Fruit fly (Drosophila melanogaster) whole organism, embryonic: ENCODE results near the gene Sox100B.

Experiments used
- Adf1 ChIP-seq: fragments of 200-800 bp; sonication (Bioruptor generic); IDR thresholded peaks from 2 replicates; pipeline ENCODE4 v1.3.6; 2022; ENCODE audit warnings: missing biosample characterization, missing genetic modification characterization
- CG10431 ChIP-seq: fragments of 200-800 bp; sonication (Bioruptor generic); optimal IDR thresholded peaks from 3 replicates; lab custom pipeline; 2018; ENCODE audit warnings: missing biosample characterization, mild to moderate bottlenecking, missing genetic modification characterization
- CG11085 ChIP-seq: fragments of 200-800 bp; sonication (Bioruptor generic); IDR thresholded peaks from 2 replicates; pipeline ENCODE4 v1.3.6; 2022; ENCODE audit warnings: missing biosample characterization, missing genetic modification characterization
- CG12236 ChIP-seq: fragments of 200-800 bp; sonication (Bioruptor generic); optimal IDR thresholded peaks from 2 replicates; lab custom pipeline; 2016; ENCODE audit warnings: missing biosample characterization, missing genetic modification characterization
- CG12391 ChIP-seq: fragments of 200-800 bp; sonication (Bioruptor generic); optimal IDR thresholded peaks from 3 replicates; lab custom pipeline; 2018; ENCODE audit warnings: missing biosample characterization, mild to moderate bottlenecking, missing genetic modification characterization, moderate library complexity
- CG12769 ChIP-seq: fragments of 200-800 bp; sonication (Bioruptor generic); optimal IDR thresholded peaks from 2 replicates; lab custom pipeline; 2019; ENCODE audit warnings: missing biosample characterization, mild to moderate bottlenecking, missing genetic modification characterization, moderate library complexity
- CG18599 ChIP-seq: fragments of 200-800 bp; sonication (Bioruptor generic); optimal IDR thresholded peaks from 3 replicates; lab custom pipeline; 2017; ENCODE audit warnings: missing biosample characterization, missing genetic modification characterization, mild to moderate bottlenecking, moderate library complexity, missing genetic modification reagents
- CG2678 ChIP-seq: fragments of 200-800 bp; sonication (Bioruptor generic); optimal IDR thresholded peaks from 3 replicates; lab custom pipeline; 2019; ENCODE audit warnings: missing biosample characterization, mild to moderate bottlenecking, missing genetic modification characterization, moderate library complexity
- CG32532 ChIP-seq: fragments of 200-800 bp; sonication (Bioruptor generic); IDR thresholded peaks from 2 replicates; pipeline ENCODE4 v1.3.6; 2022; ENCODE audit warnings: missing biosample characterization, missing genetic modification characterization
- CG4282 ChIP-seq: fragments of 200-800 bp; sonication (Bioruptor generic); optimal IDR thresholded peaks from 2 replicates; lab custom pipeline; 2016; ENCODE audit warnings: missing biosample characterization, missing genetic modification characterization
- CG5953 ChIP-seq: fragments of 200-800 bp; sonication (Bioruptor generic); IDR thresholded peaks from 2 replicates; pipeline ENCODE4 v1.3.6; 2022; ENCODE audit warnings: missing biosample characterization, missing genetic modification characterization
- CG8290 ChIP-seq, 3 experiments: fragments of 200-800 bp; sonication (Bioruptor generic); optimal IDR thresholded peaks; 2 replicates each; lab custom pipeline; 2016 to 2019; ENCODE audit warnings: missing biosample characterization in 3 of 3, missing genetic modification characterization in 3 of 3, mild to moderate bottlenecking in 2 of 3, moderate library complexity in 1 of 3
- CG8359 ChIP-seq: fragments of 200-800 bp; sonication (Bioruptor generic); optimal IDR thresholded peaks from 2 replicates; lab custom pipeline; 2017; ENCODE audit warnings: missing biosample characterization, mild to moderate bottlenecking, missing genetic modification characterization, borderline replicate concordance
- Deaf1 ChIP-seq: fragments of 200-800 bp; optimal IDR thresholded peaks from 3 replicates; lab custom pipeline; 2019; ENCODE audit warnings: missing biosample characterization, mild to moderate bottlenecking, missing genetic modification characterization, moderate library complexity
- Dfd ChIP-seq, 2 experiments: fragments of >200 bp; optimal IDR thresholded peaks; 2 replicates each; lab custom pipeline; 2017; ENCODE audit warnings: missing biosample characterization in 2 of 2, missing genetic modification characterization in 2 of 2
- Drgx ChIP-seq: fragments of 200-800 bp; sonication (Bioruptor generic); IDR thresholded peaks from 2 replicates; pipeline ENCODE4 v1.3.6; 2022; ENCODE audit warnings: missing biosample characterization, missing genetic modification characterization
- Ets65A ChIP-seq: fragments of 200-800 bp; sonication (Bioruptor generic); peaks from one replicate; lab custom pipeline; 2016; ENCODE audit warnings: missing biosample characterization, missing genetic modification characterization
- GATAe ChIP-seq: fragments of 200-800 bp; sonication (Bioruptor generic); conservative IDR thresholded peaks from 2 replicates; pipeline ENCODE4 v1.3.6; 2022; ENCODE audit warnings: missing biosample characterization, missing genetic modification characterization
- HLH4C ChIP-seq: fragments of 200-800 bp; sonication (Bioruptor generic); IDR thresholded peaks from 3 replicates; pipeline ENCODE4 v1.3.6; 2022; ENCODE audit warnings: missing biosample characterization, missing genetic modification characterization; ENCODE audit not compliant: partially characterized antibody
- Hr51 ChIP-seq, 2 experiments: fragments of 200-800 bp; sonication (Bioruptor generic); optimal IDR thresholded peaks; 2 replicates in 1 of 2; 3 replicates in 1 of 2; lab custom pipeline; 2016 to 2018; ENCODE audit warnings: missing biosample characterization in 2 of 2, missing genetic modification characterization in 2 of 2, mild to moderate bottlenecking in 1 of 2, moderate library complexity in 1 of 2
- Jarid2 ChIP-seq: fragments of 200-800 bp; sonication (Bioruptor generic); optimal IDR thresholded peaks from 3 replicates; lab custom pipeline; 2017; ENCODE audit warnings: mild to moderate bottlenecking, missing biosample characterization, missing genetic modification reagents, missing genetic modification characterization
- Med ChIP-seq: fragments of 200-800 bp; sonication (Bioruptor generic); peaks from one replicate; lab custom pipeline; 2016; ENCODE audit warnings: missing biosample characterization, missing genetic modification characterization, mild to moderate bottlenecking, inconsistent platforms, moderate library complexity
- Optix ChIP-seq: fragments of 200-800 bp; sonication (Bioruptor generic); IDR thresholded peaks from 3 replicates; pipeline ENCODE4 v1.3.6; 2022; ENCODE audit warnings: missing biosample characterization, missing genetic modification characterization
- Poxn ChIP-seq: fragments of 200-800 bp; sonication (Bioruptor generic); IDR thresholded peaks from 2 replicates; pipeline ENCODE4 v1.3.6; 2022; ENCODE audit warnings: missing biosample characterization, missing genetic modification characterization
- Six4 ChIP-seq: fragments of 200-800 bp; sonication (Bioruptor generic); optimal IDR thresholded peaks from 2 replicates; lab custom pipeline; 2016; ENCODE audit warnings: missing biosample characterization, missing genetic modification characterization
- Trl ChIP-seq, 3 experiments: fragments of >200 bp in 2 of 3; fragments of 200-800 bp in 1 of 3; sonication (Bioruptor generic) in 1 of 3; optimal IDR thresholded peaks; 2 replicates in 1 of 3; 3 replicates in 2 of 3; lab custom pipeline; 2016 to 2017; ENCODE audit warnings: missing biosample characterization in 1 of 3, missing genetic modification characterization in 1 of 3
- abd-A ChIP-seq: fragments of 200-800 bp; sonication (Bioruptor generic); optimal IDR thresholded peaks from 3 replicates; lab custom pipeline; 2019; ENCODE audit warnings: missing biosample characterization, mild to moderate bottlenecking, missing genetic modification characterization, moderate library complexity
- aop ChIP-seq: fragments of 200-800 bp; sonication (Bioruptor generic); IDR thresholded peaks from 2 replicates; pipeline ENCODE4 v1.3.6; 2022; ENCODE audit warnings: missing biosample characterization, missing genetic modification characterization
- bbx ChIP-seq: fragments of 200-800 bp; sonication (Bioruptor generic); IDR thresholded peaks from 2 replicates; pipeline ENCODE4 v1.3.6; 2022; ENCODE audit warnings: missing biosample characterization, missing genetic modification characterization; ENCODE audit not compliant: partially characterized antibody
- cg ChIP-seq: fragments of 200-800 bp; sonication (Bioruptor generic); optimal IDR thresholded peaks from 3 replicates; lab custom pipeline; 2019; ENCODE audit warnings: missing biosample characterization, mild to moderate bottlenecking, missing genetic modification characterization, moderate library complexity
- chm ChIP-seq: fragments of 200-800 bp; sonication (Bioruptor generic); IDR thresholded peaks from 2 replicates; pipeline ENCODE4 v1.3.6; 2022; ENCODE audit warnings: missing biosample characterization, missing genetic modification characterization
- crol ChIP-seq: fragments of 200-800 bp; sonication (Bioruptor generic); IDR thresholded peaks from 2 replicates; pipeline ENCODE4 v1.3.6; 2022; ENCODE audit warnings: missing biosample characterization, missing genetic modification characterization
- ewg ChIP-seq: fragments of 200-800 bp; sonication (Bioruptor generic); optimal IDR thresholded peaks from 3 replicates; lab custom pipeline; 2017; ENCODE audit warnings: mild to moderate bottlenecking, missing biosample characterization, missing genetic modification reagents, missing genetic modification characterization
- inv ChIP-seq: fragments of 200-800 bp; sonication (Bioruptor generic); IDR thresholded peaks from 2 replicates; pipeline ENCODE4 v1.3.6; 2022; ENCODE audit warnings: missing biosample characterization, missing genetic modification characterization; ENCODE audit not compliant: partially characterized antibody
- lab ChIP-seq: fragments of 200-800 bp; sonication (Bioruptor generic); optimal IDR thresholded peaks from 3 replicates; lab custom pipeline; 2017; ENCODE audit warnings: missing biosample characterization, missing genetic modification characterization, mild to moderate bottlenecking, moderate library complexity, missing genetic modification reagents
- mirr ChIP-seq: fragments of 200-800 bp; sonication (Bioruptor generic); optimal IDR thresholded peaks from 3 replicates; lab custom pipeline; 2018; ENCODE audit warnings: missing biosample characterization, mild to moderate bottlenecking, missing genetic modification characterization
- otp ChIP-seq: fragments of 200-800 bp; sonication (Bioruptor generic); IDR thresholded peaks from 3 replicates; pipeline ENCODE4, ENCODE4 v1.3.6; 2022; ENCODE audit warnings: missing biosample characterization, missing genetic modification characterization
- peb ChIP-seq: fragments of 200-800 bp; sonication (Bioruptor generic); IDR thresholded peaks from 2 replicates; pipeline ENCODE4 v1.3.6; 2022; ENCODE audit warnings: missing biosample characterization, missing genetic modification characterization
- pum ChIP-seq: fragments of 200-800 bp; sonication (Bioruptor generic); optimal IDR thresholded peaks from 2 replicates; lab custom pipeline; 2016; ENCODE audit warnings: missing biosample characterization, missing genetic modification characterization
- sens ChIP-seq: fragments of 200-800 bp; sonication (Bioruptor generic); peaks from one replicate; lab custom pipeline; 2016; ENCODE audit warnings: missing biosample characterization, missing genetic modification characterization
- seq ChIP-seq: fragments of 200-800 bp; sonication (Bioruptor generic); IDR thresholded peaks from 2 replicates; pipeline ENCODE4 v1.3.6; 2022; ENCODE audit warnings: missing biosample characterization, missing genetic modification characterization
- sna ChIP-seq: fragments of 200-800 bp; sonication (Bioruptor generic); IDR thresholded peaks from 2 replicates; pipeline ENCODE4 v1.3.6; 2022; ENCODE audit warnings: missing biosample characterization, missing genetic modification characterization; ENCODE audit not compliant: partially characterized antibody
- so ChIP-seq: fragments of 200-800 bp; sonication (Bioruptor generic); IDR thresholded peaks from 3 replicates; pipeline ENCODE4 v1.3.6; 2022; ENCODE audit warnings: missing biosample characterization, missing genetic modification characterization
- ssp ChIP-seq: fragments of 200-800 bp; sonication (Bioruptor generic); IDR thresholded peaks from 2 replicates; pipeline ENCODE4 v1.3.6; 2022; ENCODE audit warnings: missing biosample characterization, missing genetic modification characterization
- stwl ChIP-seq: fragments of 200-800 bp; sonication (Bioruptor generic); optimal IDR thresholded peaks from 3 replicates; lab custom pipeline; 2018; ENCODE audit warnings: missing biosample characterization, mild to moderate bottlenecking, missing genetic modification characterization, moderate library complexity
- sug ChIP-seq: fragments of 200-800 bp; optimal IDR thresholded peaks from 2 replicates; lab custom pipeline; 2019; ENCODE audit warnings: missing biosample characterization, mild to moderate bottlenecking, missing genetic modification characterization, moderate library complexity
- zen2 ChIP-seq: fragments of 200-800 bp; sonication (Bioruptor generic); IDR thresholded peaks from 3 replicates; pipeline ENCODE4 v1.3.6; 2022; ENCODE audit warnings: missing biosample characterization, missing genetic modification characterization; ENCODE audit not compliant: partially characterized antibody
- zf30C ChIP-seq: fragments of 200-800 bp; sonication (Bioruptor generic); optimal IDR thresholded peaks from 3 replicates; lab custom pipeline; 2018; ENCODE audit warnings: missing biosample characterization, mild to moderate bottlenecking, missing genetic modification characterization
- zfh1 ChIP-seq: fragments of 200-800 bp; sonication (Bioruptor generic); IDR thresholded peaks from 3 replicates; pipeline ENCODE4 v1.3.6; 2022; ENCODE audit warnings: missing biosample characterization, missing genetic modification characterization

Sox100B gene

DNA sequence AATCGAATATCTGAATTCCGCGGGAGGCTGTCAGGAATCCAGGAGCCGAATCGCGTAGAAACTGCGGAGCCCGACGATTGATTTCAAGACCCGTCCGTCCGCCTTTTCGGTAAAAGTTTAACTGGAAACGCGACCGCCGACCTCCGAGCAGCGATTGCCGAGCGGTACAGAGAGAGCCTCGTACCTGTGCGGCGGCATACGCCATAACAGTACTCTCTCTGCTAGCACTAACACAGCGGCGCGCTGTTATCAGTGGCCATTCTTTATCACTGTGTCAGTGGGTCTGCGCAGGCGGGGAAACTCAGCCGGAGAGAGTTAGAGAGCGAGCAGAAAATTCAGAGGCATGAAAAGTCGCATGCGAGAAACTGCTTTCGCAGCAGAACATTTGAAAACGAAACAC, 48.3 kb upstream of the Sox100B start, which contains the start of gene 5-HT7 (continued):
- TF ChIP-seq aop (no peak), lab (peak; percentile 37), CG18599 (peak; percentile 5), CG4282 (GFP tag; lab: Kevin White, UChicago) (no peak), sug (tag; lab: Kevin White, UChicago) (peak; percentile 21), Deaf1 (tag; lab: Kevin White, UChicago) (peak; percentile 97), ssp (no peak), CG2678 (tag; lab: Kevin White, UChicago) (no peak), mirr (GFP tag; lab: Kevin White, UChicago) (peak; percentile 20), CG32532 (peak; percentile 19; the same call in 1 of the 2 replicates), Optix (GFP tag; lab: Robert Waterston, UW) (no peak), sna (GFP tag; lab: Robert Waterston, UW) (0 out of 2 replicates have a peak, but pooled peaks have one; percentile 34), Dfd (GFP tag; optimal IDR thresholded peaks at IDR 0.05; lab: Kevin White, UChicago) (no peak), CG12236 (no peak), CG5953 (no peak), zf30C (GFP tag; lab: Kevin White, UChicago) (no peak), seq (GFP tag; lab: Robert Waterston, UW) (no peak), Adf1 (GFP tag; lab: Robert Waterston, UW) (peak; percentile 62; the same call in 1 of the 2 replicates), Hr51 (GFP tag; optimal IDR thresholded peaks at IDR 0.05; lab: Kevin White, UChicago) (no peak), pum (no peak), GATAe (GFP tag; lab: Robert Waterston, UW) (peak; percentile 85), Six4 (no peak), Drgx (GFP tag; lab: Robert Waterston, UW) (no peak), zfh1 (GFP tag; lab: Robert Waterston, UW) (0 out of 3 replicates have a peak, but pooled peaks have one; percentile 14), otp (GFP tag; lab: Robert Waterston, UW) (no peak), Poxn (GFP tag; lab: Robert Waterston, UW) (no peak), bbx (peak; percentile 9; the same call in 1 of the 2 replicates), CG12769 (tag; lab: Kevin White, UChicago) (peak; percentile 42), CG11085 (no peak), cg (GFP tag; lab: Kevin White, UChicago) (peak; percentile 70), crol (GFP tag; lab: Robert Waterston, UW) (peak; percentile 57; the same call in 1 of the 2 replicates), CG8290 (GFP tag; optimal IDR thresholded peaks at IDR 0.05; lab: Kevin White, UChicago) (no peak), CG8290 (tag; optimal IDR thresholded peaks at IDR 0.05; lab: Kevin White, UChicago) (peak in 1 of 2 experiments; percentile 21), Jarid2 (peak; percentile 58), sens (GFP tag; lab: Kevin White, UChicago) (peak; percentile 62), peb (no peak), Med (GFP tag; lab: Kevin White, UChicago) (peak; percentile 76), CG10431 (no peak), abd-A (tag; lab: Kevin White, UChicago) (peak; percentile 29), zen2 (GFP tag; lab: Robert Waterston, UW) (peak; percentile 73; the same call in 2 of the 3 replicates), HLH4C (GFP tag; lab: Robert Waterston, UW) (no peak), Trl (optimal IDR thresholded peaks at IDR 0.05; lab: Kevin White, UChicago) (peak; percentile 65 to 66), Trl (GFP tag; optimal IDR thresholded peaks at IDR 0.05; lab: Kevin White, UChicago) (no peak), inv (GFP tag; lab: Robert Waterston, UW) (peak; percentile 17; the same call in 1 of the 2 replicates), CG12391 (no peak), so (GFP tag; lab: Robert Waterston, UW) (0 out of 3 replicates have a peak, but pooled peaks have one; percentile 18), stwl (tag; lab: Kevin White, UChicago) (no peak), ewg (GFP tag; lab: Kevin White, UChicago) (peak; percentile 27), CG8359 (GFP tag; lab: Kevin White, UChicago) (no peak), Ets65A (no peak), chm (peak; percentile 64; the same call in 1 of the 2 replicates)
